Worm (Caenorhabditis elegans) whole organism, L4/young adult: ENCODE results near the gene F57B9.1.

ENCODE experiments used
- W03F9.2 ChIP-seq: fragments of 150-350 bp; optimal IDR thresholded peaks from 2 replicates; lab custom pipeline; 2014; ENCODE audit warnings: missing biosample characterization, missing genetic modification characterization
- him-1 ChIP-seq: sonication (generic microtip); optimal IDR thresholded peaks from 2 replicates; lab custom pipeline; 2016; ENCODE audit warnings: missing genotype, missing genetic modification reagents, missing genetic modification characterization, missing compliant biosample characterization

ce11 chrIII:7008836-7009235 is 46.9 kb downstream of the F57B9.1 start, which contains the start of gene lgc-38:
- TF ChIP-seq him-1 (tag; lab: Kevin White, UChicago) (no peak), W03F9.2 (no peak)
